Fruit fly (Drosophila melanogaster): ENCODE data around the gene CG12523.

CG12523 gene

DNA sequence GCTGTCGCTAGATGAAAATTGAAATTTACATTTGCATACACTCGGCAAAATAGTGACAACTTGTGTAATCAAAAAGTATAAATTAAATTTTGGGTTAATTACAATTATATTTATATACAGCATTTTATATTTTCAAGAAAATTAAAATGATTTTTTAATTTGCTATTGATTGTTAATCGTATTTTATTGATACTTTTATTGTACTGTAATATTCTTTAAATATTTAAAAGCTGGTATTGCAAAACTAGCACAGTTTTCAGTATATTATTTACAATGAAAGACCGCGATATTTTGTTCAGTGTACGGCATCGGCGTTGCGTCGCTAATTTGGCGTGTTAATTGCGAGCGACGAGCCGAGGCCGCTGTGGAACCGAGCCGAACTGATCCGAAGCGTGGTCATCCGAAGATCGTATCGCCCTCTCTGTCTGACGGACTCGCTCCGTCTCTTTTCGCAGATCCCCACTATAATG is 48.4 kb upstream of the CG12523 start (continued):
- peak; percentile 85 for TF ChIP-seq CG10274 (GFP tag; optimal IDR thresholded peaks at IDR 0.05)
- peak; percentile 93 for TF ChIP-seq CG2120 (GFP tag; optimal IDR thresholded peaks at IDR 0.05)
- peak; percentile 98 for TF ChIP-seq Meics (GFP tag; optimal IDR thresholded peaks at IDR 0.05)
- peak; percentile 95 for TF ChIP-seq HHEX (GFP tag; optimal IDR thresholded peaks at IDR 0.05)
- peak; percentile 56 for TF ChIP-seq CG1792 (GFP tag; optimal IDR thresholded peaks at IDR 0.05)
- TF ChIP-seq CG12299 (tag; optimal IDR thresholded peaks at IDR 0.05) = peak; percentile 93
- peak; percentile 73 for TF ChIP-seq chn (GFP tag; optimal IDR thresholded peaks at IDR 0.05)
- TF ChIP-seq CG11093 (GFP tag; IDR thresholded peaks at IDR 0.05) = peak; percentile 84
- TF ChIP-seq Mes4 (GFP tag; optimal IDR thresholded peaks at IDR 0.05) = peak; percentile 61
- TF ChIP-seq ERR (GFP tag; optimal IDR thresholded peaks at IDR 0.05) = peak; percentile 2
- peak; percentile 95 for TF ChIP-seq CG18599 (GFP tag; optimal IDR thresholded peaks at IDR 0.05)
- peak; percentile 97 for TF ChIP-seq Hmr (GFP tag; optimal IDR thresholded peaks at IDR 0.05)
- TF ChIP-seq CG31441 (GFP tag; IDR thresholded peaks at IDR 0.05) = peak; percentile 98
- TF ChIP-seq C15 (GFP tag; IDR thresholded peaks at IDR 0.05) = peak; percentile 87; the same call in 2 of the 3 replicates
- TF ChIP-seq crp (GFP tag; optimal IDR thresholded peaks at IDR 0.05) = peak in 1 of 2 experiments; percentile 64
- TF ChIP-seq CG6683 (GFP tag; optimal IDR thresholded peaks at IDR 0.05) = peak; percentile 94
- no peak for TF ChIP-seq prd (optimal IDR thresholded peaks at IDR 0.05)
- peak; percentile 94 for TF ChIP-seq prd (GFP tag; IDR thresholded peaks at IDR 0.05)
- peak; percentile 67 for TF ChIP-seq fu2 (GFP tag; optimal IDR thresholded peaks at IDR 0.05)
- peak; percentile 84 for TF ChIP-seq bowl (GFP tag; IDR thresholded peaks at IDR 0.05)
- TF ChIP-seq danr (GFP tag; IDR thresholded peaks at IDR 0.05) = peak; percentile 94
- peak; percentile 74 for TF ChIP-seq CG12744 (GFP tag; optimal IDR thresholded peaks at IDR 0.05)
- no peak for TF ChIP-seq pan (optimal IDR thresholded peaks at IDR 0.05)
- peak in 1 of 2 experiments; percentile 94 for TF ChIP-seq pan (GFP tag; optimal IDR thresholded peaks at IDR 0.05 in 1 of 2, IDR thresholded peaks at IDR 0.05 in 1 of 2)
- TF ChIP-seq lab (GFP tag; optimal IDR thresholded peaks at IDR 0.05) = peak; percentile 96
- peak; percentile 99 for TF ChIP-seq CG30403 (GFP tag; optimal IDR thresholded peaks at IDR 0.05)
- peak; percentile 47 for TF ChIP-seq Antp (GFP tag; optimal IDR thresholded peaks at IDR 0.05)
- peak; percentile 93 for TF ChIP-seq CG4730 (GFP tag; IDR thresholded peaks at IDR 0.05)
- peak; percentile 97 for TF ChIP-seq CG32532 (GFP tag; IDR thresholded peaks at IDR 0.05)
- peak; percentile 55 for TF ChIP-seq CG10431 (GFP tag; optimal IDR thresholded peaks at IDR 0.05)
- TF ChIP-seq da (GFP tag; optimal IDR thresholded peaks at IDR 0.05) = peak; percentile 34
- peak; percentile 96 for TF ChIP-seq CG4424 (GFP tag; optimal IDR thresholded peaks at IDR 0.05)
- peak; percentile 93 for TF ChIP-seq CG6813 (GFP tag; optimal IDR thresholded peaks at IDR 0.05)
- TF ChIP-seq CG17186 (GFP tag; optimal IDR thresholded peaks at IDR 0.05) = peak; percentile 29
- peak; percentile 85 for TF ChIP-seq croc (GFP tag; conservative IDR thresholded peaks at IDR 0.05)
- no peak for TF ChIP-seq CG2129 (GFP tag; IDR thresholded peaks at IDR 0.05; ENCODE audit: partially characterized antibody)
- TF ChIP-seq Hr3 (GFP tag; optimal IDR thresholded peaks at IDR 0.05) = peak; percentile 96
- peak; percentile 80 for TF ChIP-seq CG3838 (GFP tag; optimal IDR thresholded peaks at IDR 0.05)
- TF ChIP-seq org-1 (GFP tag; optimal IDR thresholded peaks at IDR 0.05) = peak; percentile 96
- TF ChIP-seq HLH54F (GFP tag; optimal IDR thresholded peaks at IDR 0.05) = peak; percentile 66
- peak; percentile 95 for TF ChIP-seq sob (GFP tag; IDR thresholded peaks at IDR 0.05)
- peak; percentile 76 for TF ChIP-seq CG6654 (GFP tag; optimal IDR thresholded peaks at IDR 0.05)
- TF ChIP-seq CG15479 (GFP tag; optimal IDR thresholded peaks at IDR 0.05) = peak; percentile 3
- peak; percentile 91 for TF ChIP-seq CG12769 (tag; optimal IDR thresholded peaks at IDR 0.05)
- peak; percentile 88 for TF ChIP-seq ewg (GFP tag; optimal IDR thresholded peaks at IDR 0.05)
- TF ChIP-seq CG4820 (GFP tag; optimal IDR thresholded peaks at IDR 0.05) = peak; percentile 91
- no peak for TF ChIP-seq Bgb (GFP tag; IDR thresholded peaks at IDR 0.05; ENCODE audit: partially characterized antibody)
- TF ChIP-seq tin (GFP tag; optimal IDR thresholded peaks at IDR 0.05) = peak; percentile 93
- TF ChIP-seq slp2 (GFP tag; optimal IDR thresholded peaks at IDR 0.05) = peak; percentile 39
- peak; percentile 92 for TF ChIP-seq Xrp1 (GFP tag; IDR thresholded peaks at IDR 0.05)
- TF ChIP-seq Dfd (GFP tag; optimal IDR thresholded peaks at IDR 0.05) = peak in 1 of 2 experiments; percentile 88
